Fruit fly (Drosophila melanogaster): ENCODE measurements around the gene Tsp66A.

Tsp66A gene

dm6 chr3L:7434715-7435653 is 30.3 kb upstream of the Tsp66A start, which contains the start of gene Rac2:
Gene Rac2 (minus strand): TSS chr3L:7435190.
- TF ChIP-seq Pif1A (GFP tag; optimal IDR thresholded peaks at IDR 0.05) = peak; percentile 53
- TF ChIP-seq Snoo (tag; optimal IDR thresholded peaks at IDR 0.05) = peak; percentile 21
- no peak for TF ChIP-seq CG10348 (GFP tag; IDR thresholded peaks at IDR 0.05)
- peak; percentile 64 for TF ChIP-seq CG13204 (GFP tag; optimal IDR thresholded peaks at IDR 0.05)
- TF ChIP-seq rn (GFP tag; IDR thresholded peaks at IDR 0.05) = no peak
- TF ChIP-seq D1 (tag; optimal IDR thresholded peaks at IDR 0.05) = no peak
- peak; percentile 63 for TF ChIP-seq CG14655 (GFP tag; optimal IDR thresholded peaks at IDR 0.05)
- peak; percentile 68 for TF ChIP-seq EcR (GFP tag; optimal IDR thresholded peaks at IDR 0.05)
- TF ChIP-seq Pif1B (GFP tag; optimal IDR thresholded peaks at IDR 0.05) = peak; percentile 65
- peak; percentile 68 for TF ChIP-seq CG32121 (GFP tag; IDR thresholded peaks at IDR 0.05)
- TF ChIP-seq Ets98B (GFP tag; IDR thresholded peaks at IDR 0.05) = peak; percentile 67
- peak; percentile 58 for TF ChIP-seq CG8301 (tag; optimal IDR thresholded peaks at IDR 0.05)
- TF ChIP-seq CG4496 (GFP tag; IDR thresholded peaks at IDR 0.05) = peak; percentile 72
- peak; percentile 26 for TF ChIP-seq CG34367 (tag; optimal IDR thresholded peaks at IDR 0.05)
- peak; percentile 10 for TF ChIP-seq CG17806 (tag; optimal IDR thresholded peaks at IDR 0.05)
- peak; percentile 52 for TF ChIP-seq gl (tag; optimal IDR thresholded peaks at IDR 0.05)
- peak; percentile 45 for TF ChIP-seq CG9948 (tag; optimal IDR thresholded peaks at IDR 0.05)
- TF ChIP-seq CG12605 (GFP tag; IDR thresholded peaks at IDR 0.05) = peak; percentile 57
- peak; percentile 48 for TF ChIP-seq CG8159 (tag; optimal IDR thresholded peaks at IDR 0.05)
- TF ChIP-seq fd96Ca (GFP tag; IDR thresholded peaks at IDR 0.05) = peak; percentile 74; the same call in 2 of the 3 replicates
- TF ChIP-seq CG15710 (tag; optimal IDR thresholded peaks at IDR 0.05) = peak; percentile 20

dm6 chr3L:7437366-7437765 is 27.9 kb upstream of the Tsp66A start, which contains the start of gene CG14835:
Gene CG14835 (minus strand): TSS chr3L:7437466.
- TF ChIP-seq CG15710 (tag; optimal IDR thresholded peaks at IDR 0.05) = no peak
- TF ChIP-seq CG34367 (tag; optimal IDR thresholded peaks at IDR 0.05) = no peak
- no peak for TF ChIP-seq Pif1B (GFP tag; optimal IDR thresholded peaks at IDR 0.05)
- no peak for TF ChIP-seq CG32121 (GFP tag; IDR thresholded peaks at IDR 0.05)
- TF ChIP-seq rn (GFP tag; IDR thresholded peaks at IDR 0.05) = no peak
- no peak for TF ChIP-seq Pif1A (GFP tag; optimal IDR thresholded peaks at IDR 0.05)
- TF ChIP-seq CG8159 (tag; optimal IDR thresholded peaks at IDR 0.05) = no peak
- no peak for TF ChIP-seq CG8301 (tag; optimal IDR thresholded peaks at IDR 0.05)
- TF ChIP-seq CG12605 (GFP tag; IDR thresholded peaks at IDR 0.05) = no peak
- no peak for TF ChIP-seq CG4496 (GFP tag; IDR thresholded peaks at IDR 0.05)
- TF ChIP-seq gl (tag; optimal IDR thresholded peaks at IDR 0.05) = no peak
- no peak for TF ChIP-seq fd96Ca (GFP tag; IDR thresholded peaks at IDR 0.05)
- TF ChIP-seq CG13204 (GFP tag; optimal IDR thresholded peaks at IDR 0.05) = no peak
- no peak for TF ChIP-seq CG14655 (GFP tag; optimal IDR thresholded peaks at IDR 0.05)
- no peak for TF ChIP-seq EcR (GFP tag; optimal IDR thresholded peaks at IDR 0.05)
- TF ChIP-seq Snoo (tag; optimal IDR thresholded peaks at IDR 0.05) = no peak
- TF ChIP-seq CG9948 (tag; optimal IDR thresholded peaks at IDR 0.05) = no peak
- TF ChIP-seq CG17806 (tag; optimal IDR thresholded peaks at IDR 0.05) = no peak
- no peak for TF ChIP-seq D1 (tag; optimal IDR thresholded peaks at IDR 0.05)
- no peak for TF ChIP-seq CG10348 (GFP tag; IDR thresholded peaks at IDR 0.05)

dm6 chr3L:7439305-7439704 is 26.0 kb upstream of the Tsp66A start, which contains the start of gene sphinx1:
Gene sphinx1 (minus strand): TSS chr3L:7439405.
- TF ChIP-seq rn (GFP tag; IDR thresholded peaks at IDR 0.05) (no peak), Pif1B (GFP tag; optimal IDR thresholded peaks at IDR 0.05) (no peak), CG12605 (GFP tag; IDR thresholded peaks at IDR 0.05) (no peak), Ets98B (GFP tag; IDR thresholded peaks at IDR 0.05) (no peak), D1 (tag; optimal IDR thresholded peaks at IDR 0.05) (no peak), EcR (GFP tag; optimal IDR thresholded peaks at IDR 0.05) (no peak), CG32121 (GFP tag; IDR thresholded peaks at IDR 0.05) (no peak), Snoo (tag; optimal IDR thresholded peaks at IDR 0.05) (no peak), CG8301 (tag; optimal IDR thresholded peaks at IDR 0.05) (no peak), fd96Ca (GFP tag; IDR thresholded peaks at IDR 0.05) (no peak), CG10348 (GFP tag; IDR thresholded peaks at IDR 0.05) (no peak), CG4496 (GFP tag; IDR thresholded peaks at IDR 0.05) (no peak), CG13204 (GFP tag; optimal IDR thresholded peaks at IDR 0.05) (no peak), Pif1A (GFP tag; optimal IDR thresholded peaks at IDR 0.05) (no peak), CG17806 (tag; optimal IDR thresholded peaks at IDR 0.05) (no peak), CG34367 (tag; optimal IDR thresholded peaks at IDR 0.05) (no peak)

- no peak for TF ChIP-seq CG8159 (tag; optimal IDR thresholded peaks at IDR 0.05)
- no peak for TF ChIP-seq EcR (GFP tag; optimal IDR thresholded peaks at IDR 0.05)
- TF ChIP-seq gl (tag; optimal IDR thresholded peaks at IDR 0.05) = no peak
- TF ChIP-seq rn (GFP tag; IDR thresholded peaks at IDR 0.05) = no peak
- no peak for TF ChIP-seq CG15710 (tag; optimal IDR thresholded peaks at IDR 0.05)
- TF ChIP-seq Pif1B (GFP tag; optimal IDR thresholded peaks at IDR 0.05) = no peak
- TF ChIP-seq CG8301 (tag; optimal IDR thresholded peaks at IDR 0.05) = no peak
- TF ChIP-seq Pif1A (GFP tag; optimal IDR thresholded peaks at IDR 0.05) = no peak
- no peak for TF ChIP-seq CG9948 (tag; optimal IDR thresholded peaks at IDR 0.05)
- TF ChIP-seq CG10348 (GFP tag; IDR thresholded peaks at IDR 0.05) = no peak
- no peak for TF ChIP-seq Snoo (tag; optimal IDR thresholded peaks at IDR 0.05)
Measured at dm6 chr3L:7440633-7441032, 24.7 kb upstream of the Tsp66A start, which contains the start of gene sphinx2. Gene sphinx2 (minus strand): TSS chr3L:7440733.

- TF ChIP-seq CG8159 (tag; optimal IDR thresholded peaks at IDR 0.05) = no peak
- no peak for TF ChIP-seq fd96Ca (GFP tag; IDR thresholded peaks at IDR 0.05)
Measured at dm6 chr3L:7449097-7449496, 16.2 kb upstream of the Tsp66A start.
